Worm (Caenorhabditis elegans): ENCODE measurements around the gene ruvb-1.

Gene ruvb-1

ce11 chrV:9991610-9992009 is 11.0 kb upstream of the ruvb-1 start, which contains the start of the genes rde-1 and trpp-6:
Gene rde-1 (minus strand): TSS chrV:9991642.
Gene trpp-6 (plus strand): TSS chrV:9991895.
- TF ChIP-seq nhr-42 (GFP tag; IDR thresholded peaks at IDR 0.05) (no peak), set-16 (GFP tag; IDR thresholded peaks at IDR 0.05) (no peak), daf-19 (GFP tag; conservative IDR thresholded peaks at IDR 0.05) (no peak), aha-1 (tag) (peak; percentile 70), ctbp-1 (GFP tag; IDR thresholded peaks at IDR 0.05) (no peak), F37D6.2 (tag; optimal IDR thresholded peaks at IDR 0.05) (no peak), daf-16 (GFP tag; optimal IDR thresholded peaks at IDR 0.05) (no peak), daf-16 (tag; optimal IDR thresholded peaks at IDR 0.05) (no peak)

ce11 chrV:9987688-9988087 is 7.1 kb upstream of the ruvb-1 start, which contains the start of gene C27H6.8:
Gene C27H6.8 (minus strand): TSS chrV:9987788.
- TF ChIP-seq nhr-42 (GFP tag; IDR thresholded peaks at IDR 0.05): no peak
- no peak for TF ChIP-seq T20F7.1 (GFP tag; optimal IDR thresholded peaks at IDR 0.05)
- TF ChIP-seq hlh-30 (tag; optimal IDR thresholded peaks at IDR 0.05; ENCODE audit: insufficient read depth): no peak
- no peak for TF ChIP-seq dve-1 (tag; optimal IDR thresholded peaks at IDR 0.05; ENCODE audit: insufficient read depth)
- no peak for TF ChIP-seq unc-39 (tag; optimal IDR thresholded peaks at IDR 0.05)
- no peak for TF ChIP-seq F26F4.8 (GFP tag; conservative IDR thresholded peaks at IDR 0.05)
- TF ChIP-seq F44E2.7 (GFP tag; IDR thresholded peaks at IDR 0.05): no peak
- no peak for TF ChIP-seq arid-1 (GFP tag; conservative IDR thresholded peaks at IDR 0.05)
- no peak for TF ChIP-seq spr-3 (GFP tag; optimal IDR thresholded peaks at IDR 0.05)
- TF ChIP-seq zip-2 (tag; optimal IDR thresholded peaks at IDR 0.05): no peak
- no peak for TF ChIP-seq egl-43 (GFP tag; IDR thresholded peaks at IDR 0.05)
- no peak for TF ChIP-seq aly-2 (tag; optimal IDR thresholded peaks at IDR 0.05)
- TF ChIP-seq daf-19 (GFP tag; conservative IDR thresholded peaks at IDR 0.05): no peak
- TF ChIP-seq snpc-1.2 (GFP tag; IDR thresholded peaks at IDR 0.05): no peak

- TF ChIP-seq dmd-6 (GFP tag; IDR thresholded peaks at IDR 0.05) (no peak), hlh-11 (tag; optimal IDR thresholded peaks at IDR 0.05) (peak; percentile 28)
These were observed 5.6 kb upstream of the ruvb-1 start, which contains the start of gene rmd-2 for ce11 chrV:9986177-9986576. Gene rmd-2 (minus strand): TSS chrV:9986277.

ce11 chrV:9985227-9985864 is 4.7 kb upstream of the ruvb-1 start:
- TF ChIP-seq lin-15B (tag; optimal IDR thresholded peaks at IDR 0.05): no peak
- no peak for TF ChIP-seq aha-1 (tag)
- TF ChIP-seq unc-130 (GFP tag; optimal IDR thresholded peaks at IDR 0.05): no peak
- TF ChIP-seq ceh-44 (GFP tag; IDR thresholded peaks at IDR 0.05): no peak
- no peak for TF ChIP-seq dmd-8 (GFP tag; IDR thresholded peaks at IDR 0.05)
- TF ChIP-seq hlh-11 (tag; optimal IDR thresholded peaks at IDR 0.05): peak; percentile 11
- peak; percentile 21 for TF ChIP-seq nhr-11 (tag; optimal IDR thresholded peaks at IDR 0.05)
- TF ChIP-seq skn-1 (tag; optimal IDR thresholded peaks at IDR 0.05): no peak
- TF ChIP-seq ceh-28 (tag; optimal IDR thresholded peaks at IDR 0.05): no peak
- no peak for TF ChIP-seq daf-8 (GFP tag; IDR thresholded peaks at IDR 0.05)
- TF ChIP-seq nhr-111 (GFP tag; optimal IDR thresholded peaks at IDR 0.05): no peak
- TF ChIP-seq ceh-62 (tag; optimal IDR thresholded peaks at IDR 0.05): no peak
- TF ChIP-seq D1046.2 (GFP tag; IDR thresholded peaks at IDR 0.05): no peak
- TF ChIP-seq unc-62 (GFP tag; optimal IDR thresholded peaks at IDR 0.05 in 1 of 2): peak in 1 of 2 experiments; percentile 97
- TF ChIP-seq unc-62 (tag; optimal IDR thresholded peaks at IDR 0.05): no peak
- TF ChIP-seq nhr-41 (GFP tag; IDR thresholded peaks at IDR 0.05): no peak
- TF ChIP-seq tra-1 (GFP tag; IDR thresholded peaks at IDR 0.05): no peak
- TF ChIP-seq Y48G9A.11 (GFP tag; IDR thresholded peaks at IDR 0.05): no peak
- TF ChIP-seq rbr-2 (tag; optimal IDR thresholded peaks at IDR 0.05): no peak
- TF ChIP-seq tag-97 (GFP tag; IDR thresholded peaks at IDR 0.05): no peak
- no peak for TF ChIP-seq ceh-20 (GFP tag; IDR thresholded peaks at IDR 0.05)
- no peak for TF ChIP-seq ZK546.5 (tag; optimal IDR thresholded peaks at IDR 0.05)
- TF ChIP-seq fos-1 (tag; optimal IDR thresholded peaks at IDR 0.05): no peak
- no peak for TF ChIP-seq ztf-7 (tag; optimal IDR thresholded peaks at IDR 0.05)
- no peak for TF ChIP-seq mes-2 (tag; optimal IDR thresholded peaks at IDR 0.05; ENCODE audit: poor library complexity, severe bottlenecking)
- TF ChIP-seq mdl-1 (tag; optimal IDR thresholded peaks at IDR 0.05): no peak
- no peak for TF ChIP-seq T26A8.4 (GFP tag; IDR thresholded peaks at IDR 0.05)
- no peak for TF ChIP-seq T20F7.1 (GFP tag; optimal IDR thresholded peaks at IDR 0.05)

Data from whole organism, L4 larva.